In genomic region chr3L:10745547-10746189, dm6 we compare ENCODE assay signal across 1 fruit fly cellular context.
TF ChIP-seq lines count a peak whose summit lies in the region.

No protein-coding gene starts in this region.

TF ChIP-seq in whole organism, embryonic, 481 proteins besides CTCF, POLR2A, EP300 and RAD21 (continued from another document):
- TF ChIP-seq ssp (GFP tag; IDR thresholded peaks at IDR 0.05; lab: Robert Waterston, UW) (peak; percentile 39; the same call in 1 of the 2 replicates), NfI (GFP tag; optimal IDR thresholded peaks at IDR 0.05; lab: Kevin White, UChicago) (no peak), Doc2 (GFP tag; IDR thresholded peaks at IDR 0.05; lab: Robert Waterston, UW) (no peak), chif (GFP tag; optimal IDR thresholded peaks at IDR 0.05; lab: Kevin White, UChicago) (peak in 1 of 2 experiments; percentile 1), tio (GFP tag; optimal IDR thresholded peaks at IDR 0.05; lab: Kevin White, UChicago) (peak; percentile 14), CG10366 (GFP tag; IDR thresholded peaks at IDR 0.05; lab: Robert Waterston, UW) (peak; percentile 41), ewg (GFP tag; optimal IDR thresholded peaks at IDR 0.05; lab: Kevin White, UChicago) (peak; percentile 15), abd-A (tag; optimal IDR thresholded peaks at IDR 0.05; lab: Kevin White, UChicago) (peak; percentile 23), gcm (GFP tag; optimal IDR thresholded peaks at IDR 0.05; lab: Kevin White, UChicago) (peak; percentile 43), salm (tag; optimal IDR thresholded peaks at IDR 0.05; lab: Kevin White, UChicago) (peak; percentile 34), CG8089 (GFP tag; optimal IDR thresholded peaks at IDR 0.05; lab: Kevin White, UChicago) (no peak), Oli (tag; optimal IDR thresholded peaks at IDR 0.05; lab: Kevin White, UChicago) (peak; percentile 73), CrebB (tag; optimal IDR thresholded peaks at IDR 0.05; lab: Kevin White, UChicago) (no peak), CG4820 (GFP tag; optimal IDR thresholded peaks at IDR 0.05; lab: Kevin White, UChicago) (peak; percentile 62)
